Worm (Caenorhabditis elegans) whole organism, late embryonic: Measurements from ENCODE around the gene F25E2.3.

Experiments
- Y22D7AL.16 ChIP-seq: sonication (generic microtip); optimal IDR thresholded peaks from 2 replicates; lab custom pipeline; 2016; ENCODE audit warnings: missing genetic modification characterization, missing compliant biosample characterization
- ama-1 ChIP-seq: fragments of 150-350 bp; optimal IDR thresholded peaks from 2 replicates; lab custom pipeline; 2014
- ceh-45 ChIP-seq: fragments of 200-800 bp; sonication (Bioruptor generic); IDR thresholded peaks from 2 replicates; pipeline ENCODE4 v1.3.6; 2022; ENCODE audit warnings: missing genetic modification reagents, missing genetic modification characterization, missing compliant biosample characterization
- dve-1 ChIP-seq: sonication (generic microtip); optimal IDR thresholded peaks from 2 replicates; lab custom pipeline; 2017; ENCODE audit warnings: antibody characterized with exemption, mild to moderate bottlenecking, missing genetic modification characterization, missing compliant biosample characterization
- elt-4 ChIP-seq: sonication (generic microtip); optimal IDR thresholded peaks from 2 replicates; lab custom pipeline; 2016; ENCODE audit warnings: missing genetic modification characterization, missing compliant biosample characterization
- fkh-10 ChIP-seq: fragments of 150-350 bp; optimal IDR thresholded peaks from 2 replicates; lab custom pipeline; 2014; ENCODE audit warnings: missing biosample characterization, missing genetic modification reagents, missing genetic modification characterization
- gmeb-2 ChIP-seq: sonication (generic microtip); optimal IDR thresholded peaks from 2 replicates; lab custom pipeline; 2016; ENCODE audit warnings: missing genetic modification characterization, inconsistent platforms, missing compliant biosample characterization
- hlh-13 ChIP-seq: fragments of 200-800 bp; sonication (Bioruptor generic); optimal IDR thresholded peaks from 2 replicates; lab custom pipeline; 2018; ENCODE audit warnings: mild to moderate bottlenecking, missing genetic modification characterization, missing compliant biosample characterization
- lim-6 ChIP-seq: sonication (generic microtip); optimal IDR thresholded peaks from 2 replicates; lab custom pipeline; 2016; ENCODE audit warnings: missing genetic modification characterization, missing compliant biosample characterization
- pat-9 ChIP-seq: fragments of 200-800 bp; sonication (Bioruptor generic); optimal IDR thresholded peaks from 2 replicates; lab custom pipeline; 2018; ENCODE audit warnings: mild to moderate bottlenecking, missing genetic modification characterization, moderate library complexity, missing compliant biosample characterization
- pqm-1 ChIP-seq: sonication (generic microtip); optimal IDR thresholded peaks from 2 replicates; lab custom pipeline; 2016; ENCODE audit warnings: missing genetic modification characterization, missing compliant biosample characterization
- rnt-1 ChIP-seq: sonication (generic microtip); optimal IDR thresholded peaks from 2 replicates; lab custom pipeline; 2016; ENCODE audit warnings: missing genetic modification characterization, missing compliant biosample characterization

ce11 chrX:857658-858057, 44.7 kb upstream of the F25E2.3 start:
- TF ChIP-seq elt-4 (tag; lab: Kevin White, UChicago) (no peak), lim-6 (no peak), rnt-1 (tag; lab: Kevin White, UChicago) (no peak), pat-9 (no peak), ama-1 (lab: Kevin White, UChicago) (no peak), dve-1 (tag; lab: Kevin White, UChicago) (no peak), Y22D7AL.16 (tag; lab: Kevin White, UChicago) (no peak), gmeb-2 (tag; lab: Kevin White, UChicago) (no peak), fkh-10 (GFP tag; lab: Kevin White, UChicago) (no peak), hlh-13 (no peak), pqm-1 (tag; lab: Kevin White, UChicago) (no peak), ceh-45 (GFP tag; lab: Robert Waterston, UW) (no peak)
